Fruit fly (Drosophila melanogaster): ENCODE data around the gene CG16956.

DNA sequence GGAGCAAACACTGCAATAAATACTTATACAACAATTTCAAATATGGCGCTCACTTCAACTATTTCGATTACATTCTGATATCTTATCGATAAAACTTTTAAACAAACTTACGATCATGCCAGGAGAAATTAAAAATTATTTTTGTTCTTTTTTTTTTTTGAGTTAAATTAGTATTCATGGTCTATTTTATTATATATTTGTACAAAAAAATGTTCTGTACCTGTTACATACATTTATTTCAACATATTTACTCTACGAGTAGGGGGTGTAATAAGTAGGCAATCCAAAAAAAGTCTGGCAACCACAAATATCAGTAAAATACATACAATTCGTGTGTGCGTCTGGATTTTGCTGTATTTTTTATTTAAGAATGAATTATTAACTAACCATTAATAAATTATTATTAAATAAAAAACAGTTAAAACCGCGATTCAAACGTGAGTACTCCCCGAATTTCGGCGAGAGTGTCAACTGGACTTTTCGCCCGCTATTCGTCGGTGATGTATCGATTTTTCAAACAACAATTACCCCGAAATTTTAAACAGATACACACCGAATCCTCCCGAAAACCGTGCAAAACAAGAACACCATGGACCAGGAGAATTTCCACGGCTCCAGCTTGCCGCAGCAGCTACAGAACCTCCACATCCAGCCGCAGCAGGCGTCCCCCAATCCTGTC lies 31.9 kb downstream of the CG16956 start, which contains the start of gene loqs:
- TF ChIP-seq psq (optimal IDR thresholded peaks at IDR 0.05), result no peak
- TF ChIP-seq Dll (optimal IDR thresholded peaks at IDR 0.05), result no peak
- TF ChIP-seq EcR (GFP tag; optimal IDR thresholded peaks at IDR 0.05), result no peak
- TF ChIP-seq usp (GFP tag; optimal IDR thresholded peaks at IDR 0.05), result no peak

All from whole organism.